Worm (Caenorhabditis elegans) whole organism, L4/young adult: ENCODE data around the gene tag-322.

Source experiments
- W03F9.2 ChIP-seq: fragments of 150-350 bp; optimal IDR thresholded peaks from 2 replicates; lab custom pipeline; 2014; ENCODE audit warnings: missing biosample characterization, missing genetic modification characterization
- him-1 ChIP-seq: sonication (generic microtip); optimal IDR thresholded peaks from 2 replicates; lab custom pipeline; 2016; ENCODE audit warnings: missing genotype, missing genetic modification reagents, missing genetic modification characterization, missing compliant biosample characterization

- TF ChIP-seq him-1 = no peak
- no peak for TF ChIP-seq W03F9.2
Measured at ce11 chrIV:7803250-7803649, 17.9 kb upstream of the tag-322 start, which contains the start of gene C33H5.16.
